Fruit fly (Drosophila melanogaster): ENCODE measurements around the gene wapl.
A peak's percentile ranks its signal among the peaks of the same experiment; 100 is the strongest.

DNA sequence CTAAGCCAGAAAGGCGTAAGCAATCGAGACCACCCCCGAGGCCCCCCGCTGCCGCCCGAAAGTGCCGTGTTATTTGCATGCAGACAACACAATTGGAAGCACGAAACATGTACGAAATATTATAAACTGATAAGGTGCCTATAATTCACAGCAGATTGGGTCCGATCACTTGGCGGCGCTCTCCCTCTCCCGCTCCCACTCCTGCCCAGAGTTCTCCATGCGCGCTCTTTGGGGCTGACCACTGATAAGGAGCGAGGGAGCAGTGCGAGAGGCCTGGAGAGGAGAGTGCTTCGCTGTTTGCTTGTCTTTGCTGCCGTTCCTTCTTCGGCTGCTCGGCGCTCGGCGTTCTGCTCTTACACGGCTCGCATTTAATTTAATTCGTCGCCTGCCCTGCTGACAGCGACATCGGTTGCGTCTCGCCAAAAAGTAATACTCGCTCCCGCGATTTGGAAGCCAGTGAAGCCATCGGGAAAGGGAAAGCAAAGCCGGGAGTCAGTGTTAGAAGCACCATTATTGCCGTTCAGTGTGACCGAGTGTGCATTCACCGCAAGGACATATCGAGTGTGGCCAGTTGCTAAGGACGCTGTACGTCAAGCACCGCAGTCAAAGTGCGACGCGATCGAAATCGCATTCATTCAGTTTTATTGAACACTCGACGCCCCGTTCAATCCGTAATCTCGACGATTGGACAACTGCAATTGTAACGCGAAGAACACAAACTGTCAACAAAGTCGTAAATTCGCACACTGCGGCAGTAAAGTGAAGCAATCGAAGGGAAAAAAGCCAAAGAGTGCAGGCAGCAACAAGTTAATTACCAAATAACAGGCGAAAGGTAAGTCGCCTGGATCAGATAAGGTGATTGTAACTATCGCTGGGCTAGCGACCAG lies 35.7 kb upstream of the wapl start:
- no peak for TF ChIP-seq CG7045 (GFP tag; optimal IDR thresholded peaks at IDR 0.05)
- peak; percentile 13 for TF ChIP-seq CG1620 (GFP tag; optimal IDR thresholded peaks at IDR 0.05)
- TF ChIP-seq CG12768 (GFP tag; optimal IDR thresholded peaks at IDR 0.05): no peak
- no peak for TF ChIP-seq Hr96 (GFP tag; optimal IDR thresholded peaks at IDR 0.05)
- no peak for TF ChIP-seq CG33017 (tag; optimal IDR thresholded peaks at IDR 0.05)
- TF ChIP-seq bab1 (GFP tag; optimal IDR thresholded peaks at IDR 0.05): no peak
- peak; percentile 92 for TF ChIP-seq pad (GFP tag; optimal IDR thresholded peaks at IDR 0.05)
- peak; percentile 81 for TF ChIP-seq cic (GFP tag; optimal IDR thresholded peaks at IDR 0.05)
- no peak for TF ChIP-seq CG5204 (GFP tag; optimal IDR thresholded peaks at IDR 0.05)
- TF ChIP-seq cnc (optimal IDR thresholded peaks at IDR 0.05): no peak
